Fruit fly (Drosophila melanogaster): Measurements from ENCODE around the gene Tango2.

- TF ChIP-seq psq (optimal IDR thresholded peaks at IDR 0.05) (no peak), ttk (optimal IDR thresholded peaks at IDR 0.05) (no peak), h (optimal IDR thresholded peaks at IDR 0.05) (no peak), Myc (optimal IDR thresholded peaks at IDR 0.05) (no peak), insv (optimal IDR thresholded peaks at IDR 0.05) (no peak)
Observed at dm6 chrX:13632606-13633005, 15.8 kb downstream of the Tango2 start.

Measured in Kc167 (cell line).